Fruit fly (Drosophila melanogaster) S2 (cell line): ENCODE results near the gene brk.

Experiments
- CG8478 ChIP-seq: fragments of >200 bp; optimal IDR thresholded peaks from 2 replicates; lab custom pipeline; 2018
- CTCF ChIP-seq, 2 experiments: fragments of >200 bp; optimal IDR thresholded peaks; 2 replicates each; lab custom pipeline; 2018

dm6 chrX:7332493-7332892, 24.8 kb downstream of the brk start:
- no peak for TF ChIP-seq CG8478
- no peak for TF ChIP-seq CTCF (optimal IDR thresholded peaks at IDR 0.05; lab: Kevin White, UChicago)
